Worm (Caenorhabditis elegans) whole organism, L1 larva: ENCODE data around the gene ins-8.
A peak's percentile ranks its signal among the peaks of the same experiment; 100 is the strongest.

Experiments
- aly-2 ChIP-seq: fragments of 150-350 bp; optimal IDR thresholded peaks from 2 replicates; lab custom pipeline; 2014; ENCODE audit warnings: missing biosample characterization, missing genetic modification characterization
- ceh-90 ChIP-seq: sonication (generic microtip); optimal IDR thresholded peaks from 2 replicates; lab custom pipeline; 2016; ENCODE audit warnings: missing genetic modification characterization, missing compliant biosample characterization
- ces-1 ChIP-seq: fragments of 150-350 bp; optimal IDR thresholded peaks from 2 replicates; lab custom pipeline; 2014; ENCODE audit warnings: missing biosample characterization, missing genetic modification reagents, missing genetic modification characterization
- ets-5 ChIP-seq: fragments of 200-800 bp; sonication (Bioruptor generic); IDR thresholded peaks from 2 replicates; pipeline ENCODE4 v1.3.6; 2022; ENCODE audit warnings: missing genetic modification characterization, missing compliant biosample characterization
- fkh-10 ChIP-seq: sonication (generic microtip); optimal IDR thresholded peaks from 2 replicates; lab custom pipeline; 2017; ENCODE audit warnings: missing biosample characterization, missing genetic modification reagents, missing genetic modification characterization
- isw-1 ChIP-seq: fragments of 200-800 bp; sonication (Bioruptor generic); IDR thresholded peaks from 2 replicates; pipeline ENCODE4 v1.3.6; 2022; ENCODE audit warnings: missing genetic modification characterization, missing compliant biosample characterization
- pqm-1 ChIP-seq: sonication (generic microtip); optimal IDR thresholded peaks from 3 replicates; lab custom pipeline; 2017; ENCODE audit warnings: missing biosample characterization, missing genetic modification characterization
- snu-23 ChIP-seq: sonication (generic microtip); optimal IDR thresholded peaks from 2 replicates; lab custom pipeline; 2016; ENCODE audit warnings: missing genetic modification characterization, missing compliant biosample characterization

- TF ChIP-seq snu-23 (GFP tag; lab: Kevin White, UChicago) (peak; percentile 58), ets-5 (GFP tag; lab: Robert Waterston, UW) (no peak), ceh-90 (tag; lab: Kevin White, UChicago) (no peak), ces-1 (no peak), pqm-1 (tag; lab: Kevin White, UChicago) (no peak), aly-2 (tag; lab: Kevin White, UChicago) (no peak), isw-1 (GFP tag; lab: Robert Waterston, UW) (no peak; the same call in 1 of the 2 replicates), fkh-10 (GFP tag; lab: Kevin White, UChicago) (no peak)
Measured at ce11 chrIV:9647789-9648361, 32.9 kb downstream of the ins-8 start, which contains the start of gene amph-1.
